Worm (Caenorhabditis elegans): Measurements from ENCODE around the gene lron-15.

DNA sequence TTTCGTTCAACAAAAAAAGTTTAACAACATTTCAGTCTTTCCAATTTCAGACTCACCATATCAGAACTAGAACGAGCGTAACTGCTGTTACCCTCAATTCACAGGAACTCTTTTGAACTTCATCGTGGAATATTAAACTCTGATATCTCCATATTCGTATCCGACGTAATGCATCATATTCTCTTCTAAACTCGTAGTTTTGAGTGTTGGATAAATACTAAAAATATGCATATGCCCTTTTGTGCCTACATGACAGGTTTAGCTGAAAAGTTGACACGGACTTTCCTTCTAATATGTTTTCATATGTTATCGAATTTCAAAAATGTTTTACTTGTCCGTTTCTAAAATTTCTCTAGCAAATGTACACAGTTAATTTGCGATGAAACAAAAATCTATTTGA is 45.6 kb downstream of the lron-15 start, which contains the start of gene twk-49:
- TF ChIP-seq flt-1 (GFP tag; IDR thresholded peaks at IDR 0.05): no peak
- no peak for TF ChIP-seq klf-2 (GFP tag; conservative IDR thresholded peaks at IDR 0.05)

Measured in whole organism, midembryonic.